Fruit fly (Drosophila melanogaster) whole organism, embryonic: ENCODE data around the gene CG10086.

Experiments
- CG11093 ChIP-seq: fragments of 200-800 bp; sonication (Bioruptor generic); IDR thresholded peaks from 3 replicates; pipeline ENCODE4 v1.3.6; 2022; ENCODE audit warnings: missing biosample characterization, missing genetic modification characterization
- CG8388 ChIP-seq: fragments of 200-800 bp; sonication (Bioruptor generic); optimal IDR thresholded peaks from 2 replicates; lab custom pipeline; 2019; ENCODE audit warnings: missing biosample characterization, mild to moderate bottlenecking, missing genetic modification characterization, moderate library complexity
- CG8944 ChIP-seq: fragments of 200-800 bp; sonication (Bioruptor generic); optimal IDR thresholded peaks from 3 replicates; lab custom pipeline; 2016; ENCODE audit warnings: missing biosample characterization, missing genetic modification characterization
- Hmx ChIP-seq: fragments of 200-800 bp; sonication (Bioruptor generic); optimal IDR thresholded peaks from 2 replicates; lab custom pipeline; 2016; ENCODE audit warnings: missing biosample characterization, missing genetic modification characterization
- Side ChIP-seq: fragments of 200-800 bp; sonication (Bioruptor generic); optimal IDR thresholded peaks from 2 replicates; lab custom pipeline; 2016; ENCODE audit warnings: missing biosample characterization, missing genetic modification characterization
- Sox102F ChIP-seq: fragments of 200-800 bp; sonication (Bioruptor generic); optimal IDR thresholded peaks from 2 replicates; lab custom pipeline; 2018; ENCODE audit warnings: missing biosample characterization, mild to moderate bottlenecking, missing genetic modification characterization, moderate library complexity
- dan ChIP-seq: fragments of 200-800 bp; sonication (Bioruptor generic); IDR thresholded peaks from 2 replicates; pipeline ENCODE4 v1.3.6; 2022; ENCODE audit warnings: missing biosample characterization, missing genetic modification characterization
- emc ChIP-seq: fragments of 200-800 bp; sonication (Bioruptor generic); optimal IDR thresholded peaks from 2 replicates; lab custom pipeline; 2016; ENCODE audit warnings: missing biosample characterization, missing genetic modification characterization
- exex ChIP-seq: fragments of 200-800 bp; sonication (Bioruptor generic); optimal IDR thresholded peaks from 4 replicates; lab custom pipeline; 2018; ENCODE audit warnings: missing biosample characterization, mild to moderate bottlenecking, missing genetic modification characterization, moderate library complexity
- gsb ChIP-seq: fragments of 200-800 bp; sonication (Bioruptor generic); IDR thresholded peaks from 2 replicates; pipeline ENCODE4 v1.3.6; 2022; ENCODE audit warnings: missing biosample characterization, missing genetic modification characterization
- lola ChIP-seq, 3 experiments: fragments of >200 bp in 2 of 3; fragments of 200-800 bp in 1 of 3; sonication (Bioruptor generic) in 1 of 3; optimal IDR thresholded peaks; 2 replicates each; lab custom pipeline; 2017 to 2019; ENCODE audit warnings: missing biosample characterization in 3 of 3, missing genetic modification characterization in 3 of 3, mild to moderate bottlenecking in 1 of 3, moderate library complexity in 1 of 3
- odd ChIP-seq: fragments of 200-800 bp; sonication (Bioruptor generic); optimal IDR thresholded peaks from 2 replicates; lab custom pipeline; 2017; ENCODE audit warnings: missing biosample characterization, mild to moderate bottlenecking, missing genetic modification characterization
- sc ChIP-seq, 3 experiments: fragments of >200 bp in 2 of 3; fragments of 200-800 bp in 1 of 3; sonication (Bioruptor generic) in 1 of 3; optimal IDR thresholded peaks; 2 replicates in 2 of 3; 3 replicates in 1 of 3; lab custom pipeline; 2017; ENCODE audit warnings: mild to moderate bottlenecking in 1 of 3, missing biosample characterization in 1 of 3, missing genetic modification characterization in 1 of 3, missing genetic modification reagents in 1 of 3
- tin ChIP-seq: fragments of 200-800 bp; sonication (Bioruptor generic); optimal IDR thresholded peaks from 3 replicates; lab custom pipeline; 2016; ENCODE audit warnings: missing biosample characterization, missing genetic modification characterization

DNA sequence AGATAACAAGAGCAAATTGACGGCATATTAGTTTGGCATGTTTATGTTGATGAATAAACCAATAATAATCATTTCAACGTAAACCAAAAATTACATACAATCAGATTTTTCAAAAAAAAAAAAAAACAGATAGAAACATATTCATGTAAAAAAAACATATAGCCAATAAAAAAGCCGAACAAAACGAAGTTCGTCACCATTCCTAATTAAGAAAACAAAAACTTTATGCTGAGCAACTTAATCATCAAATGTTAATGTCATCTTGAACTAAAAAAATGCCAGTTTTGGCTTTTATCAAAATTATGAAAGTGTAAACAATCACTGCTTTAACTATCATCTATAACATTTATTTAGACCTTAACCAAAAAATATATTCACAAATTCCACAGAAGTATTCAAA lies 32.6 kb upstream of the CG10086 start, which contains the start of gene CG10919:
- no peak for TF ChIP-seq Sox102F (GFP tag; lab: Kevin White, UChicago)
- no peak for TF ChIP-seq tin (GFP tag; lab: Kevin White, UChicago)
- no peak for TF ChIP-seq sc (optimal IDR thresholded peaks at IDR 0.05; lab: Kevin White, UChicago)
- no peak for TF ChIP-seq sc (GFP tag; optimal IDR thresholded peaks at IDR 0.05; lab: Kevin White, UChicago)
- TF ChIP-seq gsb (GFP tag; lab: Robert Waterston, UW): no peak
- TF ChIP-seq lola (GFP tag; optimal IDR thresholded peaks at IDR 0.05; lab: Kevin White, UChicago): no peak
- no peak for TF ChIP-seq odd (GFP tag; lab: Kevin White, UChicago)
- TF ChIP-seq CG8944 (GFP tag; lab: Kevin White, UChicago): no peak
- no peak for TF ChIP-seq exex (tag; lab: Kevin White, UChicago)
- no peak for TF ChIP-seq CG8388 (GFP tag; lab: Kevin White, UChicago)
- TF ChIP-seq Side (GFP tag; lab: Kevin White, UChicago): no peak
- TF ChIP-seq dan (GFP tag; lab: Robert Waterston, UW): no peak
- TF ChIP-seq CG11093 (GFP tag; lab: Robert Waterston, UW): no peak
- no peak for TF ChIP-seq Hmx (GFP tag; lab: Kevin White, UChicago)
- TF ChIP-seq emc (GFP tag; lab: Kevin White, UChicago): no peak
